Fruit fly (Drosophila melanogaster) whole organism, prepupa: ENCODE measurements around the gene CG42237.

Source experiments
- CG3032 ChIP-seq: fragments of 200-800 bp; optimal IDR thresholded peaks from 2 replicates; lab custom pipeline; 2019; ENCODE audit warnings: missing biosample characterization, mild to moderate bottlenecking, missing genetic modification characterization, moderate library complexity
- topi ChIP-seq: fragments of 200-800 bp; sonication (Bioruptor generic); optimal IDR thresholded peaks from 3 replicates; lab custom pipeline; 2016; ENCODE audit warnings: missing biosample characterization, missing genetic modification characterization

- peak; percentile 60 for TF ChIP-seq topi (GFP tag; lab: Kevin White, UChicago)
- TF ChIP-seq CG3032 (tag; lab: Kevin White, UChicago): no peak
Observed at dm6 chrX:13135702-13136101, 20.8 kb downstream of the CG42237 start.
